Worm (Caenorhabditis elegans): ENCODE results near the gene T26C5.2.

ce11 chrII:9227134-9227533 is 5.9 kb upstream of the T26C5.2 start, which contains the start of gene abu-14:
- TF ChIP-seq ztf-23 (GFP tag; IDR thresholded peaks at IDR 0.05) (no peak), ztf-29 (GFP tag; IDR thresholded peaks at IDR 0.05) (no peak), cog-1 (tag; optimal IDR thresholded peaks at IDR 0.05) (no peak), med-1 (GFP tag; optimal IDR thresholded peaks at IDR 0.05; ENCODE audit: insufficient read depth) (no peak), flt-1 (GFP tag; IDR thresholded peaks at IDR 0.05) (no peak), klf-2 (GFP tag; conservative IDR thresholded peaks at IDR 0.05) (no peak)

All from whole organism, midembryonic.